Fruit fly (Drosophila melanogaster): ENCODE measurements around the gene Cpr65Ec.

The Cpr65Ec gene

DNA sequence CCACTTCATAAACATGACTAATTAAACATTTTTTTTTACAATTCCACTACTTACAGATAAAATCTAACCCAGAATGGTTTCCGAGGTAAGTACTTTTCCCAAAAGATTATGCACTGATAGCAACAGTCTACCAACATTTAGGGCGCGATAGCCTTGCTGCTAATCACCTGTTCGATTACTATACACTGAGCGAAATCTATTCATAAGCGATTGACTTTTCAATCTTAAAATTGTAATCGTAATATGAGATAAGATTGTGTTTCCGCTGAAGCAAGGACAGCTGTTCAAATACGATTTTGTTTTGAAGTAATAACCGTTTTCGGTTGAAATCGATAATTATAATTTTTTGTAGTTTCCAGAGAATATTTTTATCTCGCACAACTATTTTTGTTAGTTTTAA lies 39.6 kb downstream of the Cpr65Ec start:
- TF ChIP-seq dl (GFP tag; optimal IDR thresholded peaks at IDR 0.05; ENCODE audit: insufficient read depth in 1 of 2, partially characterized antibody in 2 of 2) (no peak), fru (GFP tag; optimal IDR thresholded peaks at IDR 0.05) (peak; percentile 20)

DNA sequence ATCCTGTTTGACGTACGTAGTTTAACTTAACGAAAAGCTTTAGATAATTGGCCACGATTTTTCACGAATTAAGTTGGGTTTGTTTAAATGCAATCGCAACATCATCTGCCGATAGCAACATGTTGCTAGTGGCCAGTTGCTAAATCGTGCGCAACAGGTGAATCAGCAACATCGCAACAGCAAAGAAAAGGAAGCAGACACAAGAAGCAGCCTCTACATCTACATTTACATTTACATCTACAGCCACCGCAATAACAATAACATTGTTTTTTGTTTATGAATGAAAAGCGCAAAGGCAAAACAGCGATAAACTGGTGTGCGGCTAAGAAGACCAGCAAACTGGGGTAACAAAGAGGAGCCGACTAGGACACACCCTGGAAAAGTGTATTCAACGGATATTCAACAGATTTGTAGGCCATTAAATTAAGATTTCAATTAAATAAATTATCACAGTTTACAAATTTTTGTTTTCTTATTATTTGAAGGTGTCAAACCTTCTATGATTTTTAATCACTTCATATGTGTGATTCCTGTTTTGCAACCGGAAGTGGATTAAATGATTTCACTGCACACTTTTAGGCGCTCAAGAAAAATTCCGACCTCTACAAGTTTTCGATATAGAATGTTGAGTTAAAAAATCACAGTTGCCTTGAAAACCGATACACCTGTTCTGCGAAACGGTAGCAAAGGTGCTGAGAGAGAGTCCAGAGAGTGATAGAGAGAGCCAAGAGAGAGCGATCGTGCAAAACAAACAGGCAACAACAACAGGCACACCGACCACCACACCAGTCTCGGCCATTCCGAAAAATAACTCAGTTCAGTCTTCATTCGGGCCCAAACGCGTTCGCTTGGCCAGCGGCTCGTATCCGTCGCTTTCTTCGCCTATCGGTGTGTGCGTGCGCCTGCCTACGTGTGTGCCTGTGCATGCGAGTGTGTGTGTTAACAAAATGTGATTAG lies 41.0 kb downstream of the Cpr65Ec start, which contains the start of gene melt:
TSS of gene melt (plus strand) at position 818 of the 957 bp plus-strand sequence.
- TF ChIP-seq jim (GFP tag; optimal IDR thresholded peaks at IDR 0.05) (peak; percentile 65), Sp1 (GFP tag; optimal IDR thresholded peaks at IDR 0.05) (peak; percentile 89), Hnf4 (GFP tag; optimal IDR thresholded peaks at IDR 0.05) (peak; percentile 72), h (GFP tag; optimal IDR thresholded peaks at IDR 0.05) (peak; percentile 89), OdsH (GFP tag; optimal IDR thresholded peaks at IDR 0.05) (peak; percentile 87), pan (optimal IDR thresholded peaks at IDR 0.05) (peak; percentile 84), CG32264 (GFP tag; optimal IDR thresholded peaks at IDR 0.05) (peak; percentile 52), sage (GFP tag; optimal IDR thresholded peaks at IDR 0.05) (peak; percentile 42), br (GFP tag; optimal IDR thresholded peaks at IDR 0.05) (peak; percentile 93), psq (GFP tag; optimal IDR thresholded peaks at IDR 0.05) (peak; percentile 99), GATAd (GFP tag; optimal IDR thresholded peaks at IDR 0.05) (no peak), usp (GFP tag; optimal IDR thresholded peaks at IDR 0.05) (no peak), Mio (GFP tag; optimal IDR thresholded peaks at IDR 0.05) (peak; percentile 2), Jra (GFP tag; optimal IDR thresholded peaks at IDR 0.05) (peak; percentile 49), Dif (GFP tag; optimal IDR thresholded peaks at IDR 0.05; ENCODE audit: partially characterized antibody) (peak; percentile 92), dl (GFP tag; optimal IDR thresholded peaks at IDR 0.05; ENCODE audit: insufficient read depth in 1 of 2, partially characterized antibody in 2 of 2) (peak; percentile 72 to 81), brk (GFP tag; optimal IDR thresholded peaks at IDR 0.05) (peak; percentile 67), foxo (GFP tag; optimal IDR thresholded peaks at IDR 0.05) (peak in 1 of 2 experiments; percentile 90), Vsx2 (GFP tag; optimal IDR thresholded peaks at IDR 0.05; ENCODE audit: partially characterized antibody) (peak; percentile 81), Rel (GFP tag; optimal IDR thresholded peaks at IDR 0.05) (no peak), Rel (tag; optimal IDR thresholded peaks at IDR 0.05) (peak; percentile 48), HLH106 (tag; optimal IDR thresholded peaks at IDR 0.05) (peak; percentile 88), tai (GFP tag; optimal IDR thresholded peaks at IDR 0.05) (no peak), rgr (GFP tag; optimal IDR thresholded peaks at IDR 0.05) (peak; percentile 85), sv (GFP tag; optimal IDR thresholded peaks at IDR 0.05) (peak; percentile 88), fru (GFP tag; optimal IDR thresholded peaks at IDR 0.05) (peak; percentile 89), N (GFP tag; optimal IDR thresholded peaks at IDR 0.05) (no peak), ey (GFP tag; optimal IDR thresholded peaks at IDR 0.05) (peak; percentile 90), lola (GFP tag; optimal IDR thresholded peaks at IDR 0.05) (no peak), woc (GFP tag; optimal IDR thresholded peaks at IDR 0.05) (peak; percentile 98), CrebA (GFP tag; optimal IDR thresholded peaks at IDR 0.05; ENCODE audit: borderline replicate concordance) (no peak), Hr83 (GFP tag; optimal IDR thresholded peaks at IDR 0.05; ENCODE audit: poor library complexity, severe bottlenecking) (peak; percentile 86), Abd-B (GFP tag; optimal IDR thresholded peaks at IDR 0.05) (no peak), CG9705 (GFP tag; optimal IDR thresholded peaks at IDR 0.05) (peak; percentile 86), Myc (optimal IDR thresholded peaks at IDR 0.05) (peak; percentile 12), dmrt93B (GFP tag; optimal IDR thresholded peaks at IDR 0.05) (peak; percentile 87), Dfd (GFP tag; optimal IDR thresholded peaks at IDR 0.05) (peak; percentile 40), Hr78 (GFP tag; optimal IDR thresholded peaks at IDR 0.05) (no peak), dsf (GFP tag; optimal IDR thresholded peaks at IDR 0.05; ENCODE audit: borderline replicate concordance) (peak; percentile 73)
